Worm (Caenorhabditis elegans) whole organism, L4 larva: ENCODE data around the gene msp-40.
"Not testable (repeated sequence)": the region's sequence is repeated elsewhere in the genome, so short reads cannot be mapped to it uniquely, and the experiment has no call there.

Source experiments
- D1046.2 ChIP-seq: fragments of 200-800 bp; sonication (Bioruptor generic); IDR thresholded peaks from 2 replicates; pipeline ENCODE4 v1.3.6; 2022; ENCODE audit warnings: missing genetic modification characterization, missing compliant biosample characterization
- F10B5.3 ChIP-seq: sonication (generic microtip); optimal IDR thresholded peaks from 2 replicates; lab custom pipeline; 2016; ENCODE audit warnings: mild to moderate bottlenecking, missing genetic modification characterization, missing compliant biosample characterization
- F37D6.2 ChIP-seq: sonication (generic microtip); optimal IDR thresholded peaks from 2 replicates; lab custom pipeline; 2016; ENCODE audit warnings: mild to moderate bottlenecking, missing genetic modification characterization, missing compliant biosample characterization
- Y105C5A.15 ChIP-seq: fragments of 200-800 bp; sonication (Bioruptor generic); IDR thresholded peaks from 2 replicates; pipeline ENCODE4 v1.3.6; 2022; ENCODE audit warnings: missing genetic modification characterization, missing compliant biosample characterization
- ZK337.2 ChIP-seq: fragments of 200-800 bp; sonication (Bioruptor generic); IDR thresholded peaks from 2 replicates; pipeline ENCODE4 v1.3.6; 2022; ENCODE audit warnings: missing genetic modification reagents, missing genetic modification characterization, missing compliant biosample characterization
- aha-1 ChIP-seq: fragments of 150-350 bp; peaks from one replicate; lab custom pipeline; 2014; ENCODE audit warnings: missing biosample characterization, missing genetic modification characterization
- arid-1 ChIP-seq: fragments of 200-800 bp; sonication (Bioruptor generic); conservative IDR thresholded peaks from 2 replicates; pipeline ENCODE4 v1.3.6; 2022; ENCODE audit warnings: missing genetic modification reagents, missing genetic modification characterization, missing compliant biosample characterization
- ceh-28 ChIP-seq: fragments of 150-350 bp; optimal IDR thresholded peaks from 2 replicates; lab custom pipeline; 2014; ENCODE audit warnings: missing biosample characterization, missing genetic modification reagents, missing genetic modification characterization
- ceh-82 ChIP-seq: sonication (generic microtip); optimal IDR thresholded peaks from 2 replicates; lab custom pipeline; 2017; ENCODE audit warnings: missing biosample characterization, missing genetic modification characterization
- cey-2 ChIP-seq: sonication (generic microtip); optimal IDR thresholded peaks from 3 replicates; lab custom pipeline; 2017; ENCODE audit warnings: missing genetic modification characterization, mild to moderate bottlenecking, missing compliant biosample characterization, antibody characterized with exemption, borderline replicate concordance; ENCODE audit not compliant: insufficient read depth
- daf-16 ChIP-seq, 3 experiments: sonication (generic microtip); optimal IDR thresholded peaks; 2 replicates each; lab custom pipeline; 2016 to 2017; ENCODE audit warnings: missing genetic modification characterization in 3 of 3, missing genetic modification reagents in 3 of 3, mild to moderate bottlenecking in 2 of 3, missing compliant biosample characterization in 2 of 3, missing biosample characterization in 1 of 3, moderate library complexity in 1 of 3
- daf-8 ChIP-seq: fragments of 200-800 bp; sonication (Bioruptor generic); IDR thresholded peaks from 2 replicates; pipeline ENCODE4 v1.3.6; 2022; ENCODE audit warnings: missing genetic modification characterization, missing compliant biosample characterization
- dmd-6 ChIP-seq: fragments of 200-800 bp; sonication (Bioruptor generic); IDR thresholded peaks from 2 replicates; pipeline ENCODE4 v1.3.6; 2022; ENCODE audit warnings: missing genetic modification reagents, missing genetic modification characterization, missing compliant biosample characterization
- dmd-8 ChIP-seq: fragments of 200-800 bp; sonication (Bioruptor generic); IDR thresholded peaks from 2 replicates; pipeline ENCODE4 v1.3.6; 2022; ENCODE audit warnings: missing genetic modification characterization, missing compliant biosample characterization
- dpl-1 ChIP-seq: fragments of 150-350 bp; optimal IDR thresholded peaks from 2 replicates; lab custom pipeline; 2014; ENCODE audit warnings: missing biosample characterization, missing genetic modification reagents, missing genetic modification characterization
- dve-1 ChIP-seq: sonication (generic microtip); optimal IDR thresholded peaks from 2 replicates; lab custom pipeline; 2017; ENCODE audit warnings: antibody characterized with exemption, mild to moderate bottlenecking, missing genetic modification characterization, missing compliant biosample characterization; ENCODE audit not compliant: insufficient read depth
- egl-27 ChIP-seq: sonication (generic microtip); optimal IDR thresholded peaks from 3 replicates; lab custom pipeline; 2017; ENCODE audit warnings: missing biosample characterization, missing genetic modification reagents, missing genetic modification characterization
- fkh-10 ChIP-seq: fragments of 150-350 bp; optimal IDR thresholded peaks from 2 replicates; lab custom pipeline; 2014; ENCODE audit warnings: missing biosample characterization, missing genetic modification reagents, missing genetic modification characterization
- hlh-11 ChIP-seq: fragments of 200-800 bp; sonication (Bioruptor generic); optimal IDR thresholded peaks from 2 replicates; lab custom pipeline; 2018; ENCODE audit warnings: mild to moderate bottlenecking, missing genetic modification characterization, missing compliant biosample characterization
- hmg-1.1 ChIP-seq: fragments of 200-800 bp; sonication (Bioruptor generic); IDR thresholded peaks from 2 replicates; pipeline ENCODE4 v1.3.6; 2022; ENCODE audit warnings: missing genetic modification reagents, missing genetic modification characterization, missing compliant biosample characterization
- lin-1 ChIP-seq: fragments of 200-800 bp; sonication (Bioruptor generic); IDR thresholded peaks from 2 replicates; pipeline ENCODE4 v1.3.6; 2022; ENCODE audit warnings: missing genetic modification reagents, missing genetic modification characterization, missing compliant biosample characterization
- lsy-2 ChIP-seq, 2 experiments: fragments of 150-350 bp in 1 of 2; sonication (generic microtip) in 1 of 2; optimal IDR thresholded peaks; 2 replicates each; lab custom pipeline; 2014 to 2017; ENCODE audit warnings: missing biosample characterization in 2 of 2, missing genetic modification characterization in 2 of 2
- mes-2 ChIP-seq: sonication (generic microtip); optimal IDR thresholded peaks from 2 replicates; lab custom pipeline; 2016; ENCODE audit warnings: missing genotype, mild to moderate bottlenecking, missing genetic modification characterization, missing compliant biosample characterization; ENCODE audit not compliant: poor library complexity, severe bottlenecking
- mxl-2 ChIP-seq: fragments of 200-800 bp; sonication (Bioruptor generic); conservative IDR thresholded peaks from 2 replicates; pipeline ENCODE4 v1.3.6; 2022; ENCODE audit warnings: missing genetic modification reagents, missing genetic modification characterization, missing compliant biosample characterization
- nhr-10 ChIP-seq: fragments of 150-350 bp; optimal IDR thresholded peaks from 2 replicates; lab custom pipeline; 2014; ENCODE audit warnings: missing biosample characterization, missing genetic modification characterization
- nhr-111 ChIP-seq: fragments of 200-800 bp; sonication (Bioruptor generic); optimal IDR thresholded peaks from 2 replicates; lab custom pipeline; 2018; ENCODE audit warnings: mild to moderate bottlenecking, missing genetic modification characterization, missing compliant biosample characterization
- nhr-25 ChIP-seq: sonication (generic microtip); optimal IDR thresholded peaks from 2 replicates; lab custom pipeline; 2017; ENCODE audit warnings: missing genetic modification characterization, mild to moderate bottlenecking, missing compliant biosample characterization, antibody characterized with exemption, moderate library complexity, borderline replicate concordance; ENCODE audit not compliant: insufficient read depth
- nhr-41 ChIP-seq: fragments of 200-800 bp; sonication (Bioruptor generic); IDR thresholded peaks from 2 replicates; pipeline ENCODE4 v1.3.6; 2022; ENCODE audit warnings: missing genetic modification reagents, missing genetic modification characterization, missing compliant biosample characterization
- nhr-48 ChIP-seq: sonication (generic microtip); optimal IDR thresholded peaks from 2 replicates; lab custom pipeline; 2016; ENCODE audit warnings: mild to moderate bottlenecking, missing genetic modification characterization, missing compliant biosample characterization
- nhr-6 ChIP-seq: fragments of 150-350 bp; optimal IDR thresholded peaks from 2 replicates; lab custom pipeline; 2014; ENCODE audit warnings: missing biosample characterization, missing genetic modification characterization
- pqm-1 ChIP-seq: sonication (generic microtip); optimal IDR thresholded peaks from 2 replicates; lab custom pipeline; 2017; ENCODE audit warnings: missing biosample characterization, missing genetic modification characterization
- rbr-2 ChIP-seq: sonication (generic microtip); optimal IDR thresholded peaks from 2 replicates; lab custom pipeline; 2016; ENCODE audit warnings: missing genotype, missing genetic modification characterization, missing compliant biosample characterization
- sdz-12 ChIP-seq: fragments of 200-800 bp; sonication (Bioruptor generic); optimal IDR thresholded peaks from 2 replicates; lab custom pipeline; 2018; ENCODE audit warnings: mild to moderate bottlenecking, missing genetic modification characterization, missing compliant biosample characterization
- snpc-1.2 ChIP-seq: fragments of 200-800 bp; sonication (Bioruptor generic); IDR thresholded peaks from 2 replicates; pipeline ENCODE4 v1.3.6; 2022; ENCODE audit warnings: missing genetic modification reagents, missing genetic modification characterization, missing compliant biosample characterization
- snpc-4 ChIP-seq: fragments of 150-350 bp; optimal IDR thresholded peaks from 2 replicates; lab custom pipeline; 2014; ENCODE audit warnings: missing biosample characterization, missing genetic modification characterization
- spr-3 ChIP-seq: fragments of 200-800 bp; sonication (Bioruptor generic); optimal IDR thresholded peaks from 2 replicates; lab custom pipeline; 2018; ENCODE audit warnings: mild to moderate bottlenecking, missing genetic modification characterization, missing compliant biosample characterization
- unc-62 ChIP-seq, 3 experiments: fragments of 150-350 bp in 1 of 3; sonication (generic microtip); optimal IDR thresholded peaks in 2 of 3; peaks in 1 of 3; 1 replicate in 1 of 3; 2 replicates in 2 of 3; lab custom pipeline; 2014 to 2017; ENCODE audit warnings: missing biosample characterization in 3 of 3, missing genetic modification characterization in 3 of 3, missing genetic modification reagents in 3 of 3, missing genotype in 1 of 3
- vab-7 ChIP-seq: fragments of 200-800 bp; sonication (Bioruptor generic); IDR thresholded peaks from 2 replicates; pipeline ENCODE4 v1.3.6; 2022; ENCODE audit warnings: missing genetic modification reagents, missing genetic modification characterization, missing compliant biosample characterization
- ztf-11 ChIP-seq: fragments of 150-350 bp; optimal IDR thresholded peaks from 2 replicates; lab custom pipeline; 2014; ENCODE audit warnings: missing biosample characterization, missing genetic modification characterization

msp-40 gene

ce11 chrII:4825133-4825532, at the start of gene msp-40, which contains the start of gene C33F10.8:
Gene msp-40, plus strand, starts transcription at chrII:4825414.
Gene C33F10.8, minus strand, starts transcription at chrII:4825233.
- not testable (repeated sequence) for TF ChIP-seq mxl-2 (GFP tag; lab: Robert Waterston, UW); Y105C5A.15 (GFP tag; lab: Robert Waterston, UW); cey-2 (tag; lab: Kevin White, UChicago)

- no peak for TF ChIP-seq daf-8 (GFP tag; lab: Robert Waterston, UW)
- TF ChIP-seq unc-62 (GFP tag; optimal IDR thresholded peaks at IDR 0.05 in 1 of 2; lab: Kevin White, UChicago) = peak in 1 of 2 experiments; percentile 96
- no peak for TF ChIP-seq unc-62 (tag; optimal IDR thresholded peaks at IDR 0.05; lab: Kevin White, UChicago)
Observed at ce11 chrII:4775802-4776201, 49.4 kb upstream of the msp-40 start.

- TF ChIP-seq arid-1 (GFP tag; lab: Robert Waterston, UW) = no peak
- TF ChIP-seq nhr-111 (GFP tag; lab: Kevin White, UChicago) = no peak
- no peak for TF ChIP-seq daf-16 (GFP tag; optimal IDR thresholded peaks at IDR 0.05; lab: Kevin White, UChicago)
- peak; percentile 73 for TF ChIP-seq daf-16 (tag; optimal IDR thresholded peaks at IDR 0.05; lab: Kevin White, UChicago)
- TF ChIP-seq spr-3 (GFP tag; lab: Kevin White, UChicago) = no peak
- TF ChIP-seq pqm-1 (tag; lab: Kevin White, UChicago) = peak; percentile 86
- no peak for TF ChIP-seq nhr-25
- peak; percentile 62 for TF ChIP-seq dve-1 (tag; lab: Kevin White, UChicago)
- no peak for TF ChIP-seq nhr-6 (tag; lab: Kevin White, UChicago)
- peak; percentile 42 for TF ChIP-seq hlh-11 (tag; lab: Kevin White, UChicago)
- TF ChIP-seq nhr-48 (tag; lab: Kevin White, UChicago) = no peak
- TF ChIP-seq ztf-11 = no peak
- no peak for TF ChIP-seq Y105C5A.15 (GFP tag; lab: Robert Waterston, UW)
- no peak for TF ChIP-seq dmd-8 (GFP tag; lab: Robert Waterston, UW)
- no peak for TF ChIP-seq aha-1 (tag; lab: Kevin White, UChicago)
- no peak for TF ChIP-seq ceh-28
- no peak for TF ChIP-seq snpc-4 (tag; lab: Kevin White, UChicago)
- no peak for TF ChIP-seq ceh-82 (tag; lab: Kevin White, UChicago)
- TF ChIP-seq dpl-1 = no peak
- no peak; the same call in 1 of the 2 replicates for TF ChIP-seq dmd-6 (GFP tag; lab: Robert Waterston, UW)
Observed at ce11 chrII:4776933-4777332, 48.3 kb upstream of the msp-40 start, which contains the start of gene F26G1.11. Gene F26G1.11, plus strand, starts transcription at chrII:4777137.

- TF ChIP-seq F37D6.2 (tag; lab: Kevin White, UChicago) = no peak
Observed at ce11 chrII:4779753-4780152, 45.5 kb upstream of the msp-40 start.

- TF ChIP-seq nhr-41 (GFP tag; lab: Robert Waterston, UW) (no peak), lin-1 (no peak), D1046.2 (GFP tag; lab: Robert Waterston, UW) (no peak), daf-8 (GFP tag; lab: Robert Waterston, UW) (no peak), rbr-2 (no peak), sdz-12 (GFP tag; lab: Kevin White, UChicago) (no peak), mes-2 (tag; lab: Kevin White, UChicago) (no peak), ZK337.2 (GFP tag; lab: Robert Waterston, UW) (no peak), vab-7 (GFP tag; lab: Robert Waterston, UW) (no peak), nhr-10 (tag; lab: Kevin White, UChicago) (no peak), fkh-10 (GFP tag; lab: Kevin White, UChicago) (no peak), hmg-1.1 (no peak), egl-27 (tag; lab: Kevin White, UChicago) (no peak), ceh-28 (no peak), lsy-2 (tag; optimal IDR thresholded peaks at IDR 0.05; lab: Kevin White, UChicago) (no peak), Y105C5A.15 (GFP tag; lab: Robert Waterston, UW) (no peak), hlh-11 (tag; lab: Kevin White, UChicago) (no peak), F37D6.2 (tag; lab: Kevin White, UChicago) (no peak), F10B5.3 (no peak), snpc-1.2 (GFP tag; lab: Robert Waterston, UW) (no peak)
Observed at ce11 chrII:4784436-4784835, 40.8 kb upstream of the msp-40 start, which contains the start of gene nep-12. Gene nep-12, minus strand, starts transcription at chrII:4784536.
